Fruit fly (Drosophila melanogaster): ENCODE results near the gene Mpcp2.

Gene Mpcp2

DNA sequence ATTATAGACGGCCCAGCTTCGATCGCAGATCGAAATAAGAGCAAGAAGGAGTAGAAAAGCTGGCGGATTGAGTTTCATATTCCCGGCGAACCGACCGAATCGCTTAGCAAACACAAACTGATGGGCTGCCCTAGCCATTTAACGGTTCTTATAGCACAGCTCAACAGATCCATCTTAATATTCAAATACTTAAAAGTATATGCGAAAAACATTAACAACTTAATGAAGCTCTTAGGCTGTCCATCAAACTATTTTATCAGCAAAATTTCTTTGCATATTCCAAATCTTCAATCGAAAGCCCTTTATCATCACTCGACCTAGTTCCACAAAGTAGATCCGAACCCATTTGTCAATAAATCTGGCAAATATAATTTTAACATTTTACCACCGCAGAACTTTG, 15.9 kb upstream of the Mpcp2 start, which contains the start of gene CG4613:
CG4613 (minus strand) TSS at position 101 of the 400 bp plus-strand sequence.
- TF ChIP-seq CG11617 (GFP tag; optimal IDR thresholded peaks at IDR 0.05): no peak
- no peak for TF ChIP-seq CG7045 (GFP tag; optimal IDR thresholded peaks at IDR 0.05)
- TF ChIP-seq CG14711 (tag; optimal IDR thresholded peaks at IDR 0.05): no peak
- no peak for TF ChIP-seq CG1620 (GFP tag; optimal IDR thresholded peaks at IDR 0.05)
- TF ChIP-seq kay (GFP tag; ENCODE audit: borderline replicate concordance): no peak
- TF ChIP-seq tj (GFP tag; optimal IDR thresholded peaks at IDR 0.05): no peak
- TF ChIP-seq ovo (GFP tag; optimal IDR thresholded peaks at IDR 0.05): no peak
- no peak for TF ChIP-seq pad (GFP tag; optimal IDR thresholded peaks at IDR 0.05)
- TF ChIP-seq Clk (GFP tag; optimal IDR thresholded peaks at IDR 0.05): no peak
- TF ChIP-seq cic (GFP tag; optimal IDR thresholded peaks at IDR 0.05): no peak
- TF ChIP-seq CG12768 (GFP tag; optimal IDR thresholded peaks at IDR 0.05): no peak
- no peak for TF ChIP-seq Mnt (GFP tag; optimal IDR thresholded peaks at IDR 0.05)
- no peak for TF ChIP-seq toe (GFP tag; optimal IDR thresholded peaks at IDR 0.05)
- TF ChIP-seq Hr96 (GFP tag; optimal IDR thresholded peaks at IDR 0.05): no peak
- TF ChIP-seq CG5204 (GFP tag; optimal IDR thresholded peaks at IDR 0.05): no peak
- TF ChIP-seq CG7101 (tag; optimal IDR thresholded peaks at IDR 0.05): no peak

DNA sequence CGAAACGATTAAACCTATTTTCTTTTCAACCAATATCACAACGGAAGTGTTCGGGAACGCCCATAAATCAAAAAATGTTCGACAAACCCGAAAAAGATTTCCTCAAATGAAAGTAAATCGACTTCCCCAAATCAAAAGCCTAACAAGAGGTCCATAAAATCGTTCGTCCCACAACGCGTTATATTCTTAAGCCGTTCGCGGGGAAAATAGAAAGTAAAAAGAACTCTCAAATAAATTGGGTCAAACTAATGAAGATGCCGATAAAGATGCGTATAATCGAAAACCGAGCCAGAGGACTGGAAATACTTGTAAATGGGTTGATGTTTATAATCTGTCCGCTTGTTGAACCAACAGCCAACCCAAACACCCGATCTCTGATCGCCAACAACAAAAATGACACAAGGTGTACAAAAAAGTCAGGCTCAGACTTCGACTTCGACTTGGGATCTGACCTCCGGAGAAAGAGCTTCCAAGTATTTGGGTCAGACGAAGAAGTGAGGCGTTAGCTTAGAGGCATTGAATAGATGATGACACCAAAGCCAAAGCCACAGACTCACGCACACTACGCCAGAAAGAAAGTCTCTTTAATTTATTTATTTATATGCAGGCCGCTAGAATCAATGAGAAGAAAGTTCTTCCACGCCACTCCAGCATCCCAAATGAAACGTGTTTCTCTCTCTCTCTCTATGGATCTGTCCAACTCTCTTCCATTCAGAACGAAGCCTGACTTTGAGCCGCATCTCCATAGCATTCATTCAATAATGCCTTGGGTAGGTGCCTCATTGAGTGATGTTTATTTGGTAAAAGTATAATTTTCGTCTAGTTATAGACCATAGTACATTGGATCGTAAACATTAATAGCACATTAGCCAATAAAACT, 14.7 kb upstream of the Mpcp2 start:
- TF ChIP-seq CG1620 (GFP tag; optimal IDR thresholded peaks at IDR 0.05) (no peak), CG12768 (GFP tag; optimal IDR thresholded peaks at IDR 0.05) (no peak), bab1 (GFP tag; optimal IDR thresholded peaks at IDR 0.05) (no peak), CG33017 (tag; optimal IDR thresholded peaks at IDR 0.05) (no peak), kay (GFP tag; ENCODE audit: borderline replicate concordance) (no peak)

dm6 chr3L:14531802-14532201, 5.6 kb upstream of the Mpcp2 start:
- TF ChIP-seq CG33017 (tag; optimal IDR thresholded peaks at IDR 0.05) (no peak), CG5204 (GFP tag; optimal IDR thresholded peaks at IDR 0.05) (no peak), bab1 (GFP tag; optimal IDR thresholded peaks at IDR 0.05) (no peak), CG11617 (GFP tag; optimal IDR thresholded peaks at IDR 0.05) (no peak), cnc (optimal IDR thresholded peaks at IDR 0.05) (no peak), CG7045 (GFP tag; optimal IDR thresholded peaks at IDR 0.05) (no peak), toe (GFP tag; optimal IDR thresholded peaks at IDR 0.05) (no peak), cic (GFP tag; optimal IDR thresholded peaks at IDR 0.05) (no peak), CG12768 (GFP tag; optimal IDR thresholded peaks at IDR 0.05) (no peak), CG7101 (tag; optimal IDR thresholded peaks at IDR 0.05) (no peak), tj (GFP tag; optimal IDR thresholded peaks at IDR 0.05) (no peak), pad (GFP tag; optimal IDR thresholded peaks at IDR 0.05) (no peak), Crg-1 (GFP tag; optimal IDR thresholded peaks at IDR 0.05) (no peak), Clk (GFP tag; optimal IDR thresholded peaks at IDR 0.05) (no peak), Mnt (GFP tag; optimal IDR thresholded peaks at IDR 0.05) (no peak), Hr96 (GFP tag; optimal IDR thresholded peaks at IDR 0.05) (no peak), CG14711 (tag; optimal IDR thresholded peaks at IDR 0.05) (no peak), CG1620 (GFP tag; optimal IDR thresholded peaks at IDR 0.05) (no peak), ovo (GFP tag; optimal IDR thresholded peaks at IDR 0.05) (no peak), kay (GFP tag; ENCODE audit: borderline replicate concordance) (no peak)

- no peak for TF ChIP-seq tj (GFP tag; optimal IDR thresholded peaks at IDR 0.05)
- no peak for TF ChIP-seq cic (GFP tag; optimal IDR thresholded peaks at IDR 0.05)
- no peak for TF ChIP-seq CG7045 (GFP tag; optimal IDR thresholded peaks at IDR 0.05)
- TF ChIP-seq toe (GFP tag; optimal IDR thresholded peaks at IDR 0.05): no peak
- TF ChIP-seq bab1 (GFP tag; optimal IDR thresholded peaks at IDR 0.05): no peak
- no peak for TF ChIP-seq CG12768 (GFP tag; optimal IDR thresholded peaks at IDR 0.05)
- TF ChIP-seq pad (GFP tag; optimal IDR thresholded peaks at IDR 0.05): no peak
- no peak for TF ChIP-seq CG7101 (tag; optimal IDR thresholded peaks at IDR 0.05)
- no peak for TF ChIP-seq ovo (GFP tag; optimal IDR thresholded peaks at IDR 0.05)
- TF ChIP-seq kay (GFP tag; ENCODE audit: borderline replicate concordance): no peak
- TF ChIP-seq CG1620 (GFP tag; optimal IDR thresholded peaks at IDR 0.05): no peak
- TF ChIP-seq CG14711 (tag; optimal IDR thresholded peaks at IDR 0.05): no peak
These were observed 4.3 kb upstream of the Mpcp2 start for dm6 chr3L:14533110-14533509.

- no peak for TF ChIP-seq kay (GFP tag; ENCODE audit: borderline replicate concordance)
- no peak for TF ChIP-seq pad (GFP tag; optimal IDR thresholded peaks at IDR 0.05)
- no peak for TF ChIP-seq CG5204 (GFP tag; optimal IDR thresholded peaks at IDR 0.05)
These were observed 2.8 kb upstream of the Mpcp2 start for dm6 chr3L:14534619-14535018.

dm6 chr3L:14536042-14536684, 1.3 kb upstream of the Mpcp2 start, which contains the start of the genes bbg and CG43246:
Gene bbg, minus strand, starts transcription at chr3L:14536276.
Gene CG43246, plus strand, starts transcription at chr3L:14536634.
- no peak for TF ChIP-seq pad (GFP tag; optimal IDR thresholded peaks at IDR 0.05)
- TF ChIP-seq CG11617 (GFP tag; optimal IDR thresholded peaks at IDR 0.05): no peak

All from whole organism, adult.